Fruit fly (Drosophila melanogaster): Measurements from ENCODE around the gene CG33986.

Gene CG33986

dm6 chr3L:15485302-15485701 is 39.8 kb downstream of the CG33986 start, which contains the start of gene Ran-like:
Ran-like (minus strand) TSS chr3L:15485402.
- TF ChIP-seq CG32121 (GFP tag; IDR thresholded peaks at IDR 0.05), result no peak
- TF ChIP-seq fd96Ca (GFP tag; IDR thresholded peaks at IDR 0.05), result no peak
- no peak for TF ChIP-seq D1 (tag; optimal IDR thresholded peaks at IDR 0.05)
- TF ChIP-seq rn (GFP tag; IDR thresholded peaks at IDR 0.05), result no peak
- TF ChIP-seq CG10348 (GFP tag; IDR thresholded peaks at IDR 0.05), result no peak
- TF ChIP-seq CG4496 (GFP tag; IDR thresholded peaks at IDR 0.05), result no peak
- TF ChIP-seq CG12605 (GFP tag; IDR thresholded peaks at IDR 0.05), result no peak
- TF ChIP-seq Ets98B (GFP tag; IDR thresholded peaks at IDR 0.05), result no peak
- no peak for TF ChIP-seq Pif1A (GFP tag; optimal IDR thresholded peaks at IDR 0.05)
